Fruit fly (Drosophila melanogaster) whole organism, larva: ENCODE data around the gene CG15044.

Experiments used
- noc ChIP-seq: fragments of 200-800 bp; sonication (Bioruptor generic); optimal IDR thresholded peaks from 3 replicates; lab custom pipeline; 2019; ENCODE audit warnings: missing biosample characterization, mild to moderate bottlenecking, missing genetic modification characterization, moderate library complexity

CG15044 gene

DNA sequence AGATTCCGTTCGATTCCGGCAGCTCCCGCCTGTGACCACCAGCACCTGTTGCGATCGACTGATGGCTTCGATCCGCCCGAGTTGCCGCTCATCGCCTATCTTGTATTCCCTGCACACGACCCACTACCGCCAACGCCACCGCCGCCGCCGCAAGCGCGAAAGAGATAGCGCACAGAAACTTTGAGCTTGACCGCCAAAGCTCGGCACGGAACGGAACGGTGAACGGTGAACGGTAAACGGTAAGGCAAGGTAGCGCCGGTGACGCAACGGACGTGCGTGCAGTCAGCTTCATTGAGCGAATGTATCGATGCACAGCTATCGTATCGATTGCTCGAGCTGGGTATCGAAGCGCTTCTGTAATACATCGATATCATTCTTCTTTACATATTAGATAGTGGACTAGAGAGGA, 20.5 kb upstream of the CG15044 start, which contains the start of gene Ggt-1:
TSS of gene Ggt-1 (minus strand) at position 251 of the 409 bp plus-strand sequence.
- no peak for TF ChIP-seq noc

DNA sequence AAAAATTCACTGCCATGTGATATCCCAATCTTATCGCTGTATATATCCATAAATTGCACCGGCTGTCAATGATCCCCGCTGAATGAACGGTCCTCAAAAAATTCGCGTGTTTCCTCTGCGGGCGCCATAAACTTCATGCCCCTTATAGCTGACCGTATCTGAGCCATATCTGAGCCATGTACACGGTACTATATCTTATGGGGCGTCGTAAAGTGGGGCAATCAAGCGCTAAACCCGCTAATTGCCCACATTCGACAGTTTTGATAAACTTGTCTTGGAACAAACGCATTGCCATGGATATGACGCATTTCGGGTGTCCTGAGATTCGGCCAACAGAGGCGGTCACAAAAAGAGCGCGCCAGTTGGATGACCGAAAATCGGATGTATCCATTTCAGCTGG, 19.1 kb upstream of the CG15044 start:
- no peak for TF ChIP-seq noc

DNA sequence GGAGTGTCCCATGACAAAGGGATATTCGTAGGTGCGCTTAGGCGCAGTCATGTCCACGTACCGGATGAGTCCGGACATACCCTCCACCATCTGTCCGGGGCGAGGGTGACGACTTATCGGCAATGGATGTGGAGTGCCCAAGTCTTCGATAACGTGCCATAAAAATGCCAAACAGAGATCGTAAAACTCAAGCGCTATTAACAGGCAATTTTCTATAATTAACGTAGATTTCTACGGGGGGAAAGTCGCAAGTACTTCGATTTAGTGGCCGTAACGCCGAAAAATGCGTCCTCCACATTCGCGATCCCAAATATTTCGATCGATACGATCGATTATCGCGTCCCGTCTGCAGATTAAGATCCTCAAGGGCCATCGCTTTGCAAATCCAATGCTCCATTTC, 17.6 kb upstream of the CG15044 start:
- TF ChIP-seq noc = no peak

- TF ChIP-seq noc = no peak
Observed at dm6 chrX:18508565-18508964, 16.8 kb upstream of the CG15044 start.

DNA sequence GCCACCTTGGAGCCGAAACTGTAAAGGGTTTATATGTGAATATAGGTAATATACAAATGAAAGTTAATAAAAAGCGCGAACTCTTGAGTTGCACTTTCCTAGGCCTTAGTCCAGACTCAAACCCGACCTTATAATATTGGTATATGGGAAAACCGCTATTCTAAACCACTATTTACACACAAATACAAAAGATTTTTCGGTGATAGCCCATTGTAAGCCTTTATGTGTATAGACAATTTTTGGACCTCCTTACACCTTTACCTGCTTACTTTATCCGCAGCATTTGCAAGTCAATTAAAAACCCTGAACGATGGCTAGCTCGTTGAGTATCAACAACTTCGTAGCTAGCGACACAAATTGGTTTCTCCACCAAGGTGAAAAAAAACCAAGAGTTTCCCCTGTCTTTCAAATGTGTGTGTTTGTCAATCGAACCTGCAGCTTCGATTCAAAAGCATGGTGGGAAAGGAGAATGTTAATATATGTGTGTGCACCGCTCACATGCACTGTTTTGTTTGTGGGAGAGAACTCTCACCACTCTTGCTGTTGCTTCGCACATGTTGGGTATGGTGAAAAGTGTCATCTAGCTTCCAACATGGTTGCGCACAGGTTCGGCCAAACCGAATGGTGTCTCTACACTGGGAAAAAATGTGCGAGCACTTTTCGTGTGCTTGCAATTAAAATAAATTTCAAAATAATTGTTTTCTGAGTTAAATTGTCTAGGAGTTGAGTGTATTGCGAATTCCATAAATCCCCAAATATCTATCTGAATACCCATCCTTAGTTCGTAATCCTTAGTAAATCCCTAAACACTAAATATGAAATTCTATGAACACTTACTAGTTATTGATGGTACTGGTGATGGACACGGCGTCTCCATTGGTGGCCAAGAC, 15.1 kb upstream of the CG15044 start:
- TF ChIP-seq noc = no peak

dm6 chrX:18504948-18505597, 13.3 kb upstream of the CG15044 start, which contains the start of gene Wnt5:
Gene Wnt5 (minus strand): TSS chrX:18505405.
- no peak for TF ChIP-seq noc

dm6 chrX:18499679-18500187, 7.9 kb upstream of the CG15044 start, which contains the start of the genes Pgant7 and Xrcc2:
Gene Pgant7 (minus strand): TSS chrX:18499986.
Gene Xrcc2 (plus strand): TSS chrX:18500127.
- TF ChIP-seq noc = no peak

- peak; percentile 62 for TF ChIP-seq noc
Observed at dm6 chrX:18494165-18494740, 2.4 kb upstream of the CG15044 start, which contains the start of gene CG15043. Gene CG15043 (minus strand): TSS chrX:18494168.

DNA sequence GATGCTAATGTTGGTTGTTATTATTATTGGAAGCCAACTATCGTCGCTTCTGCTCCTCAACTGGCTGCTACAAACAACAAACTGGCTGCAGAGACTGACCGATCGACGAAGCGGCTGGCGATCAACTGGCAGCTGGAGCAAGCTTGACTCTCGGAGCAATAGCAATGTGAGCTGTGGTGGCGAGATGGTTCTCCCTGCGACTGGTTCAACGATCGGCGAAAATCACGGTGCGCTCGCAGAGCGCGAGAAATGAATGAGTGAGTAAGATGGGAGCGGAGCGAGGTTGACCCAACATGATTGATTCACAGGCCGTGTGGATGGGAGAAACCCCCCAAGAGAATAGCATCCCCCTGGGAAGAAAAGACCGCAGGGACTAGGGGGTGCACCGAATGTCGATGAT, 2.3 kb downstream of the CG15044 start, which contains the start of gene CG15046:
TSS of gene CG15046 (minus strand) at position 112 of the 400 bp plus-strand sequence.
- TF ChIP-seq noc = no peak

dm6 chrX:18486356-18487059, 5.3 kb downstream of the CG15044 start, which contains the start of gene psh:
Gene psh (minus strand): TSS chrX:18486921.
- TF ChIP-seq noc = no peak

dm6 chrX:18483261-18484218, 8.3 kb downstream of the CG15044 start, which contains the start of gene Hayan:
Gene Hayan (minus strand): TSS chrX:18483772.
- TF ChIP-seq noc = no peak

DNA sequence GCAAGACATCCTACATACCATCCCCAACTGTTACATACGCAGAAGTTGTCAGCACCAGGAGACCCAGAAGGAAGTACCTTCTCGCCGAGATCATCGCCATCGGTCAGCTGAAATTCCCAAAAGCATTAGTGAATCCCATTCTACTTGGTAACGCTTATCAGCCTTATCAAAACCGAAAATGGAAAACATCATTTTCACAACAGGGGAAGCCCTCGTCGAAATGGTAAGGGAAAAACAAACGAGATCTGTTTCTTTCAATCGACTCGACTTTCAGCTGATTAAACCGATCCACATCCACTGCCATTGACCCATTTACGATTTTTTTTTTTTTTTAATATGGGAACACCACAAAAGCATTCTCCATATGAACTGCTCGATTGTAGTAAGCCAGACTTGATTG, 9.3 kb downstream of the CG15044 start:
- TF ChIP-seq noc = no peak

DNA sequence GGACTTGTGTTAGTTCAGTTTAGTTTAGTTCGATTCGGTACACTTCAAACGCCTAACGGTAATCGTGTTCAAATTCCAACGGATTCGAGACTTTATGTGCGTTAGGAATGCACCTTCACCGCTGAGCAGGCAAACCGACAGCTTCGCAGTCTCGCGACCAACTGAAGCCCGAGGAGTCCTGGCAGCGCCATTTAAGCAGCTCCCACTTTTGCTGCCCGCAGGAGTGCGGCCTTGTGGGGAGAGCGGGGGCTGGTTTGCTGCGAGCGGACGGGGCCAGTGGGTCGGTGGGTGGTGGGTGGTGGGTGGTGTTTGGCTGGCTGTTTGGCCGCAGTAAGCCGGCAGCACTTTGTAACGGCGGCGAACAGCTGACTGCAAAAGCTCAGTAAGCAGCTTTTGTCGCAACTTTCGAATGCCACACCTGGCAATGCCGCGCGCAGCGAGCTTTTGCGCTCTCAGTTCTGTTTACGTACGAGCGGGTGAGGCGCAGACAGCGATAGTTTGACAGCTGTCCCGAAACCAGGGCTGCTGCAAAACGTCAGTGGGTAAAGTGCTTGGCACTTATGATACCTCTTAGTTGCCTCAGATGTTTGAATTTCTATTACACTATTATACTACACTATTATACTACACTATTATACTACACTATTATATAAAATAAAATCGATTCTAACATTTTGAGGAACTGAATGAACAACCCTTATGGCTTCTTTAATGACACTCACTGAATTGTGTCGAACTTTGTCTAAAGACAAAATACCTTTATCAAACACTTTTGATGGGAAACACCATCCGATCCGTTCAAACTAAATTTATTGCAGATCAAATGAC, 12.3 kb downstream of the CG15044 start, which contains the start of gene CG32547:
TSS of gene CG32547 (minus strand) at position 181 of the 828 bp plus-strand sequence.
- no peak for TF ChIP-seq noc

DNA sequence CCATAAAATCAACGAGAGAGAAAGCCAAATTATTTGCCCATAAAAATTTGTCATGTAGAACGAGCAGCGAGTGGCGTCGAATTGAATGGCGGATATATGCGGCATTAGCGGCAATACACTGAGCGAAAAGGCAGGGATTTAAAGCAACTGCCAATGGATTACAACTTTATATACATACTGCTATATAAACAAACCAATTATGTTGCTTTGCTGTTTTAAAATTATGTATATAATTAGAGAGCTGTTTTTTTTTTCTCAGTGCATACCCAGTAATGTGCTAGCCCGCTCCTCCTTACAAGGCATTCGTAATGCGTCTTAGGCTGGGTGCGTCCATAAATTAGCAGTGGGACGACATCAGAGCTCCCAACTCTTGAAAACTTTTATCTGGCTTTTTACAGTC, 23.9 kb downstream of the CG15044 start:
- no peak for TF ChIP-seq noc
